Worm (Caenorhabditis elegans) whole organism, L1 larva: Measurements from ENCODE around the gene C49F8.3.

ENCODE experiments used
- C34B4.2 ChIP-seq: sonication (generic microtip); optimal IDR thresholded peaks from 2 replicates; lab custom pipeline; 2017; ENCODE audit warnings: mild to moderate bottlenecking, missing genetic modification characterization, missing compliant biosample characterization
- Y116A8C.19 ChIP-seq: sonication (generic microtip); optimal IDR thresholded peaks from 2 replicates; lab custom pipeline; 2016; ENCODE audit warnings: missing compliant biosample characterization, missing genetic modification characterization, borderline replicate concordance
- aly-2 ChIP-seq: fragments of 150-350 bp; optimal IDR thresholded peaks from 2 replicates; lab custom pipeline; 2014; ENCODE audit warnings: missing biosample characterization, missing genetic modification characterization
- blmp-1 ChIP-seq: fragments of 150-350 bp; optimal IDR thresholded peaks from 2 replicates; lab custom pipeline; 2014; ENCODE audit warnings: missing biosample characterization, missing genetic modification characterization
- ceh-63 ChIP-seq: fragments of 200-800 bp; sonication (Bioruptor generic); optimal IDR thresholded peaks from 2 replicates; lab custom pipeline; 2018; ENCODE audit warnings: mild to moderate bottlenecking, missing genetic modification characterization, missing compliant biosample characterization
- ceh-8 ChIP-seq: fragments of 200-800 bp; sonication (Bioruptor generic); optimal IDR thresholded peaks from 2 replicates; lab custom pipeline; 2018; ENCODE audit warnings: mild to moderate bottlenecking, missing genetic modification characterization, moderate library complexity, missing compliant biosample characterization
- ceh-82 ChIP-seq, 3 experiments: fragments of 150-350 bp in 1 of 3; sonication (generic microtip) in 2 of 3; optimal IDR thresholded peaks; 2 replicates each; lab custom pipeline; 2014 to 2017; ENCODE audit warnings: missing biosample characterization in 3 of 3, missing genetic modification characterization in 3 of 3
- ceh-88 ChIP-seq: fragments of 200-800 bp; sonication (Bioruptor generic); IDR thresholded peaks from 2 replicates; pipeline ENCODE4 v1.3.6; 2022; ENCODE audit warnings: missing genetic modification characterization, missing compliant biosample characterization
- ces-1 ChIP-seq: fragments of 150-350 bp; optimal IDR thresholded peaks from 2 replicates; lab custom pipeline; 2014; ENCODE audit warnings: missing biosample characterization, missing genetic modification reagents, missing genetic modification characterization
- dpl-1 ChIP-seq, 3 experiments: fragments of 150-350 bp in 2 of 3; sonication (generic microtip) in 1 of 3; optimal IDR thresholded peaks; 2 replicates each; lab custom pipeline; 2014 to 2017; ENCODE audit warnings: missing biosample characterization in 3 of 3, missing genetic modification characterization in 3 of 3, missing genetic modification reagents in 3 of 3
- efl-3 ChIP-seq: fragments of 200-800 bp; sonication (Bioruptor generic); optimal IDR thresholded peaks from 2 replicates; lab custom pipeline; 2018; ENCODE audit warnings: mild to moderate bottlenecking, missing genetic modification characterization, missing compliant biosample characterization
- elt-2 ChIP-seq: sonication (generic microtip); optimal IDR thresholded peaks from 2 replicates; lab custom pipeline; 2016; ENCODE audit warnings: missing genetic modification characterization, mild to moderate bottlenecking, inconsistent platforms, missing compliant biosample characterization, missing genetic modification reagents
- ets-5 ChIP-seq: fragments of 200-800 bp; sonication (Bioruptor generic); IDR thresholded peaks from 2 replicates; pipeline ENCODE4 v1.3.6; 2022; ENCODE audit warnings: missing genetic modification characterization, missing compliant biosample characterization
- fkh-10 ChIP-seq: sonication (generic microtip); optimal IDR thresholded peaks from 2 replicates; lab custom pipeline; 2017; ENCODE audit warnings: missing biosample characterization, missing genetic modification reagents, missing genetic modification characterization
- fkh-4 ChIP-seq: sonication (generic microtip); optimal IDR thresholded peaks from 2 replicates; lab custom pipeline; 2016; ENCODE audit warnings: missing compliant biosample characterization, missing genetic modification characterization, borderline replicate concordance
- fkh-8 ChIP-seq: sonication (generic microtip); optimal IDR thresholded peaks from 2 replicates; lab custom pipeline; 2016; ENCODE audit warnings: mild to moderate bottlenecking, missing genetic modification characterization, missing compliant biosample characterization
- fos-1 ChIP-seq: fragments of 150-350 bp; optimal IDR thresholded peaks from 2 replicates; lab custom pipeline; 2014; ENCODE audit warnings: missing biosample characterization, missing genetic modification characterization
- grh-1 ChIP-seq: fragments of 200-800 bp; sonication (Bioruptor generic); IDR thresholded peaks from 2 replicates; pipeline ENCODE4 v1.3.6; 2022; ENCODE audit warnings: missing genetic modification reagents, missing genetic modification characterization, missing compliant biosample characterization
- hlh-17 ChIP-seq: fragments of 200-800 bp; sonication (Bioruptor generic); optimal IDR thresholded peaks from 2 replicates; lab custom pipeline; 2018; ENCODE audit warnings: missing genetic modification characterization, mild to moderate bottlenecking, missing compliant biosample characterization, moderate library complexity, borderline replicate concordance
- jun-1 ChIP-seq: fragments of 150-350 bp; optimal IDR thresholded peaks from 2 replicates; lab custom pipeline; 2014; ENCODE audit warnings: missing biosample characterization, missing genetic modification reagents, missing genetic modification characterization
- lin-35 ChIP-seq, 2 experiments: fragments of 150-350 bp; optimal IDR thresholded peaks; 2 replicates each; lab custom pipeline; 2014; ENCODE audit warnings: missing biosample characterization in 2 of 2, missing genetic modification characterization in 2 of 2, missing genetic modification reagents in 2 of 2
- lin-39 ChIP-seq: fragments of 150-350 bp; optimal IDR thresholded peaks from 2 replicates; lab custom pipeline; 2014; ENCODE audit warnings: missing biosample characterization, missing genetic modification reagents, missing genetic modification characterization
- lir-3 ChIP-seq: sonication (generic microtip); optimal IDR thresholded peaks from 2 replicates; lab custom pipeline; 2016; ENCODE audit warnings: mild to moderate bottlenecking, missing genetic modification characterization, moderate library complexity, missing compliant biosample characterization; ENCODE audit not compliant: poor library complexity
- lsy-2 ChIP-seq, 2 experiments: fragments of 150-350 bp; optimal IDR thresholded peaks; 2 replicates each; lab custom pipeline; 2014; ENCODE audit warnings: missing biosample characterization in 2 of 2, missing genetic modification characterization in 2 of 2
- mab-9 ChIP-seq: fragments of 200-800 bp; sonication (Bioruptor generic); IDR thresholded peaks from 2 replicates; pipeline ENCODE4 v1.3.6; 2022; ENCODE audit warnings: missing genetic modification reagents, missing genetic modification characterization, missing compliant biosample characterization
- mef-2 ChIP-seq: fragments of 150-350 bp; optimal IDR thresholded peaks from 2 replicates; lab custom pipeline; 2014; ENCODE audit warnings: missing biosample characterization, missing genetic modification characterization
- nhr-11 ChIP-seq: fragments of 150-350 bp; optimal IDR thresholded peaks from 2 replicates; lab custom pipeline; 2014; ENCODE audit warnings: missing biosample characterization, missing genetic modification characterization
- nhr-19 ChIP-seq: fragments of 200-800 bp; sonication (Bioruptor generic); conservative IDR thresholded peaks from 2 replicates; pipeline ENCODE4 v1.3.6; 2022; ENCODE audit warnings: missing genetic modification characterization, missing compliant biosample characterization
- nhr-47 ChIP-seq: sonication (generic microtip); optimal IDR thresholded peaks from 2 replicates; lab custom pipeline; 2016; ENCODE audit warnings: mild to moderate bottlenecking, missing genetic modification characterization, moderate library complexity, missing compliant biosample characterization
- nhr-71 ChIP-seq: sonication (generic microtip); optimal IDR thresholded peaks from 2 replicates; lab custom pipeline; 2016; ENCODE audit warnings: mild to moderate bottlenecking, missing genetic modification characterization, moderate library complexity, missing compliant biosample characterization
- nhr-76 ChIP-seq: sonication (generic microtip); optimal IDR thresholded peaks from 2 replicates; lab custom pipeline; 2017; ENCODE audit warnings: missing biosample characterization, missing genetic modification characterization
- nhr-77 ChIP-seq: fragments of 150-350 bp; optimal IDR thresholded peaks from 2 replicates; lab custom pipeline; 2014; ENCODE audit warnings: missing biosample characterization, missing genetic modification characterization
- nhr-84 ChIP-seq: sonication (generic microtip); optimal IDR thresholded peaks from 2 replicates; lab custom pipeline; 2017; ENCODE audit warnings: missing biosample characterization, missing genetic modification characterization
- nhr-85 ChIP-seq: sonication (generic microtip); peaks from one replicate; lab custom pipeline; 2016; ENCODE audit warnings: missing genetic modification characterization, inconsistent platforms, missing compliant biosample characterization
- nhr-90 ChIP-seq: sonication (generic microtip); optimal IDR thresholded peaks from 2 replicates; lab custom pipeline; 2016; ENCODE audit warnings: mild to moderate bottlenecking, missing genetic modification characterization, missing compliant biosample characterization; ENCODE audit not compliant: poor library complexity
- pax-3 ChIP-seq: fragments of 200-800 bp; sonication (Bioruptor generic); optimal IDR thresholded peaks from 2 replicates; lab custom pipeline; 2018; ENCODE audit warnings: mild to moderate bottlenecking, missing genetic modification characterization, moderate library complexity, missing compliant biosample characterization
- rnt-1 ChIP-seq: sonication (generic microtip); optimal IDR thresholded peaks from 2 replicates; lab custom pipeline; 2016; ENCODE audit warnings: mild to moderate bottlenecking, missing genetic modification characterization, moderate library complexity, missing compliant biosample characterization
- skn-1 ChIP-seq: fragments of 150-350 bp; optimal IDR thresholded peaks from 2 replicates; lab custom pipeline; 2014; ENCODE audit warnings: missing biosample characterization, missing genetic modification characterization
- snpc-4 ChIP-seq: fragments of 150-350 bp; optimal IDR thresholded peaks from 2 replicates; lab custom pipeline; 2014; ENCODE audit warnings: missing biosample characterization, missing genetic modification characterization
- sox-4 ChIP-seq: sonication (generic microtip); optimal IDR thresholded peaks from 2 replicates; lab custom pipeline; 2016; ENCODE audit warnings: missing genetic modification characterization, missing compliant biosample characterization
- sptf-1 ChIP-seq: fragments of 150-350 bp; optimal IDR thresholded peaks from 2 replicates; lab custom pipeline; 2014; ENCODE audit warnings: missing biosample characterization, missing genetic modification characterization
- sup-37 ChIP-seq: fragments of 200-800 bp; sonication (Bioruptor generic); optimal IDR thresholded peaks from 2 replicates; lab custom pipeline; 2018; ENCODE audit warnings: mild to moderate bottlenecking, missing genetic modification characterization, missing compliant biosample characterization
- swsn-7 ChIP-seq: sonication (generic microtip); optimal IDR thresholded peaks from 2 replicates; lab custom pipeline; 2016; ENCODE audit warnings: missing genetic modification characterization, missing compliant biosample characterization
- tbx-2 ChIP-seq: sonication (generic microtip); optimal IDR thresholded peaks from 2 replicates; lab custom pipeline; 2016; ENCODE audit warnings: missing genetic modification characterization, missing compliant biosample characterization
- unc-130 ChIP-seq: fragments of 150-350 bp; optimal IDR thresholded peaks from 2 replicates; lab custom pipeline; 2017; ENCODE audit warnings: missing biosample characterization, missing genetic modification characterization, inconsistent platforms
- unc-30 ChIP-seq: sonication (generic microtip); optimal IDR thresholded peaks from 2 replicates; lab custom pipeline; 2017; ENCODE audit warnings: missing biosample characterization, missing genetic modification characterization
- unc-62 ChIP-seq: fragments of 150-350 bp; optimal IDR thresholded peaks from 2 replicates; lab custom pipeline; 2014; ENCODE audit warnings: missing biosample characterization, missing genetic modification reagents, missing genetic modification characterization
- unc-98 ChIP-seq: fragments of 200-800 bp; sonication (Bioruptor generic); IDR thresholded peaks from 2 replicates; pipeline ENCODE4 v1.3.6; 2022; ENCODE audit warnings: missing genetic modification characterization, missing compliant biosample characterization
- vab-15 ChIP-seq: sonication (generic microtip); optimal IDR thresholded peaks from 2 replicates; lab custom pipeline; 2017; ENCODE audit warnings: missing genotype, mild to moderate bottlenecking, missing genetic modification characterization, missing compliant biosample characterization
- xbp-1 ChIP-seq: sonication (generic microtip); optimal IDR thresholded peaks from 2 replicates; lab custom pipeline; 2016; ENCODE audit warnings: missing genetic modification characterization, missing compliant biosample characterization

The C49F8.3 gene

ce11 chrX:13349230-13350122, 37.9 kb downstream of the C49F8.3 start (continued):
- TF ChIP-seq lir-3 (tag; lab: Kevin White, UChicago) (no peak), elt-2 (tag; lab: Kevin White, UChicago) (peak; percentile 31), mab-9 (no peak), rnt-1 (tag; lab: Kevin White, UChicago) (peak; percentile 41), unc-30 (tag; lab: Kevin White, UChicago) (no peak), ceh-8 (no peak), blmp-1 (tag; lab: Kevin White, UChicago) (no peak), vab-15 (no peak), ets-5 (GFP tag; lab: Robert Waterston, UW) (no peak), tbx-2 (tag; lab: Kevin White, UChicago) (peak; percentile 56), snpc-4 (tag; lab: Kevin White, UChicago) (no peak), nhr-85 (tag; lab: Kevin White, UChicago) (peak; percentile 23), nhr-47 (tag; lab: Kevin White, UChicago) (peak; percentile 66), nhr-19 (GFP tag; lab: Robert Waterston, UW) (peak; percentile 59), nhr-71 (peak; percentile 77), unc-98 (no peak), fkh-10 (GFP tag; lab: Kevin White, UChicago) (no peak), dpl-1 (GFP tag; optimal IDR thresholded peaks at IDR 0.05; lab: Kevin White, UChicago) (no peak), nhr-76 (no peak), nhr-77 (no peak), efl-3 (no peak), jun-1 (no peak), ceh-88 (no peak), aly-2 (tag; lab: Kevin White, UChicago) (peak; percentile 19), hlh-17 (no peak), unc-62 (no peak), swsn-7 (tag; lab: Kevin White, UChicago) (peak; percentile 7), ces-1 (GFP tag; lab: Kevin White, UChicago) (no peak), unc-130 (tag; lab: Kevin White, UChicago) (no peak), fkh-4 (tag; lab: Kevin White, UChicago) (no peak), skn-1 (peak; percentile 3), nhr-90 (tag; lab: Kevin White, UChicago) (peak; percentile 78), nhr-11 (no peak)

DNA sequence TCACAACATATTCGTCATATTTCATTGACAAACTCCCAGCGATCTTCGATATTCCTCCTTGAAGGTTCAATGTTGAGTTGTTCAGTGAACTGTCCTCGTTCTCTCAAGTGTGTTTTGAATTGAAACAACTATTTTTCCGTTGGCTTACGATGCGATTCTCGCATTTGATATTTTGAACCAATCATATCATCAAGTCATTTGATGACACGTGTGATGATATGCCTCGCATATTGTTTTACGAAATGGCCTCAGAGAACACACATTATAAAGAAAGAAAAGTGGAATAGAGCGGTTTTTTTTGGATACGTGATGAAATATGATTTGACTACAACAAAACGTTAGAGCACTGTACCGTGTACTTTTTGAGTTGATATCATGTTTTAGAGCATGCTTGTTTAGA, 38.9 kb downstream of the C49F8.3 start:
- TF ChIP-seq fkh-8 (tag; lab: Kevin White, UChicago) (no peak), unc-98 (no peak), efl-3 (no peak), ces-1 (GFP tag; lab: Kevin White, UChicago) (no peak), nhr-85 (tag; lab: Kevin White, UChicago) (peak; percentile 91), nhr-19 (GFP tag; lab: Robert Waterston, UW) (peak; percentile 97), sup-37 (GFP tag; lab: Kevin White, UChicago) (no peak), sptf-1 (tag; lab: Kevin White, UChicago) (no peak), lin-35 (GFP tag; optimal IDR thresholded peaks at IDR 0.05; lab: Kevin White, UChicago) (peak in 1 of 2 experiments; percentile 80), ceh-88 (no peak), ceh-63 (no peak), nhr-84 (no peak), ets-5 (GFP tag; lab: Robert Waterston, UW) (no peak), lir-3 (tag; lab: Kevin White, UChicago) (peak; percentile 25), Y116A8C.19 (no peak), lin-39 (no peak), sox-4 (tag; lab: Kevin White, UChicago) (no peak), C34B4.2 (tag; lab: Kevin White, UChicago) (no peak), xbp-1 (tag; lab: Kevin White, UChicago) (peak; percentile 20), grh-1 (GFP tag; lab: Robert Waterston, UW) (peak; percentile 54), pax-3 (tag; lab: Kevin White, UChicago) (no peak), rnt-1 (tag; lab: Kevin White, UChicago) (peak; percentile 11), fkh-10 (GFP tag; lab: Kevin White, UChicago) (no peak), ceh-82 (tag; optimal IDR thresholded peaks at IDR 0.05; lab: Kevin White, UChicago) (no peak), lsy-2 (tag; optimal IDR thresholded peaks at IDR 0.05; lab: Kevin White, UChicago) (peak; percentile 35 to 44), mef-2 (no peak), mab-9 (no peak), fos-1 (no peak)
